Worm (Caenorhabditis elegans): ENCODE results near the gene nmr-2.

The nmr-2 gene

ce11 chrV:15002184-15002690 is 9.2 kb downstream of the nmr-2 start, which contains the start of the genes fib-1 and mut-15 (continued):
- TF ChIP-seq rbr-2 (tag; optimal IDR thresholded peaks at IDR 0.05) (peak; percentile 92), dve-1 (tag; optimal IDR thresholded peaks at IDR 0.05; ENCODE audit: insufficient read depth) (peak; percentile 89), unc-62 (GFP tag; optimal IDR thresholded peaks at IDR 0.05 in 1 of 2) (peak in 1 of 2 experiments; percentile 99), unc-62 (tag; optimal IDR thresholded peaks at IDR 0.05) (no peak), daf-8 (GFP tag; IDR thresholded peaks at IDR 0.05) (no peak), ceh-62 (tag; optimal IDR thresholded peaks at IDR 0.05) (no peak), ZK337.2 (GFP tag; IDR thresholded peaks at IDR 0.05) (no peak), tag-97 (GFP tag; IDR thresholded peaks at IDR 0.05) (no peak), unc-39 (tag; optimal IDR thresholded peaks at IDR 0.05) (no peak), zfp-2 (tag; optimal IDR thresholded peaks at IDR 0.05) (peak; percentile 69), lin-15B (tag; optimal IDR thresholded peaks at IDR 0.05) (peak; percentile 76), hlh-30 (tag; optimal IDR thresholded peaks at IDR 0.05; ENCODE audit: insufficient read depth) (peak; percentile 77), F37D6.2 (tag; optimal IDR thresholded peaks at IDR 0.05) (peak; percentile 67), ztf-11 (tag; optimal IDR thresholded peaks at IDR 0.05) (no peak), Y75B8A.6 (GFP tag; IDR thresholded peaks at IDR 0.05) (no peak), duxl-1 (tag; optimal IDR thresholded peaks at IDR 0.05; ENCODE audit: poor library complexity) (peak; percentile 62), madf-5 (GFP tag; IDR thresholded peaks at IDR 0.05) (no peak), hmg-1.1 (GFP tag; IDR thresholded peaks at IDR 0.05) (peak; percentile 86), sdz-12 (GFP tag; optimal IDR thresholded peaks at IDR 0.05) (no peak), ztf-7 (tag; optimal IDR thresholded peaks at IDR 0.05) (no peak), Y5F2A.4 (GFP tag; optimal IDR thresholded peaks at IDR 0.05) (no peak), dmd-8 (GFP tag; IDR thresholded peaks at IDR 0.05) (no peak), zfp-3 (GFP tag; conservative IDR thresholded peaks at IDR 0.05) (no peak), T20F7.1 (GFP tag; optimal IDR thresholded peaks at IDR 0.05) (peak; percentile 91), aha-1 (tag) (peak; percentile 24), daf-16 (GFP tag; optimal IDR thresholded peaks at IDR 0.05) (peak in 1 of 2 experiments; percentile 42), daf-16 (tag; optimal IDR thresholded peaks at IDR 0.05) (peak; percentile 54), nhr-48 (tag; optimal IDR thresholded peaks at IDR 0.05) (peak; percentile 44), lin-29 (GFP tag; IDR thresholded peaks at IDR 0.05) (no peak), nhr-10 (tag; optimal IDR thresholded peaks at IDR 0.05) (no peak), Y48G9A.11 (GFP tag; IDR thresholded peaks at IDR 0.05) (peak; percentile 87), spr-1 (tag; optimal IDR thresholded peaks at IDR 0.05) (peak; percentile 71), nhr-42 (GFP tag; IDR thresholded peaks at IDR 0.05) (peak; percentile 89; the same call in 1 of the 2 replicates), nhr-28 (tag; optimal IDR thresholded peaks at IDR 0.05) (peak; percentile 74), nhr-111 (GFP tag; optimal IDR thresholded peaks at IDR 0.05) (no peak), pha-4 (GFP tag; IDR thresholded peaks at IDR 0.05) (peak; percentile 63; the same call in 1 of the 2 replicates), pha-4 (tag; optimal IDR thresholded peaks at IDR 0.05) (peak; percentile 27), F10B5.3 (tag; optimal IDR thresholded peaks at IDR 0.05) (no peak), dmd-6 (GFP tag; IDR thresholded peaks at IDR 0.05) (peak; percentile 80), R02D3.7 (tag; optimal IDR thresholded peaks at IDR 0.05) (no peak), saeg-2 (GFP tag; IDR thresholded peaks at IDR 0.05) (no peak), mxl-2 (GFP tag; conservative IDR thresholded peaks at IDR 0.05) (no peak), F49E8.2 (tag; optimal IDR thresholded peaks at IDR 0.05; ENCODE audit: borderline replicate concordance) (peak; percentile 48), ceh-28 (tag; optimal IDR thresholded peaks at IDR 0.05) (peak; percentile 71), dpl-1 (GFP tag; optimal IDR thresholded peaks at IDR 0.05) (peak; percentile 81), ama-1 (optimal IDR thresholded peaks at IDR 0.05) (no peak), lir-3 (tag; optimal IDR thresholded peaks at IDR 0.05) (no peak), aly-2 (tag; optimal IDR thresholded peaks at IDR 0.05) (no peak), F26F4.8 (GFP tag; conservative IDR thresholded peaks at IDR 0.05) (no peak), ceh-44 (GFP tag; IDR thresholded peaks at IDR 0.05) (peak; percentile 75), Y105C5A.15 (GFP tag; IDR thresholded peaks at IDR 0.05) (no peak), nhr-25 (tag; optimal IDR thresholded peaks at IDR 0.05; ENCODE audit: borderline replicate concordance, insufficient read depth) (peak; percentile 73)
